Worm (Caenorhabditis elegans) whole organism, midembryonic: Measurements from ENCODE around the gene kcnl-4.

ENCODE experiments used
- T22C8.4 ChIP-seq: fragments of 200-800 bp; sonication (Bioruptor generic); IDR thresholded peaks from 2 replicates; pipeline ENCODE4 v1.3.6; 2022; ENCODE audit warnings: missing genetic modification characterization, missing compliant biosample characterization
- cog-1 ChIP-seq: sonication (generic microtip); optimal IDR thresholded peaks from 2 replicates; lab custom pipeline; 2016; ENCODE audit warnings: missing genetic modification characterization, missing compliant biosample characterization
- flt-1 ChIP-seq: fragments of 200-800 bp; sonication (Bioruptor generic); IDR thresholded peaks from 2 replicates; pipeline ENCODE4 v1.3.6; 2022; ENCODE audit warnings: missing genetic modification characterization, missing compliant biosample characterization
- klf-2 ChIP-seq: fragments of 200-800 bp; sonication (Bioruptor generic); conservative IDR thresholded peaks from 2 replicates; pipeline ENCODE4 v1.3.6; 2022; ENCODE audit warnings: missing genetic modification reagents, missing genetic modification characterization, missing compliant biosample characterization
- med-1 ChIP-seq: sonication (generic microtip); optimal IDR thresholded peaks from 2 replicates; lab custom pipeline; 2017; ENCODE audit warnings: missing genetic modification characterization, mild to moderate bottlenecking, missing compliant biosample characterization, antibody characterized with exemption, missing genetic modification reagents; ENCODE audit not compliant: insufficient read depth
- tab-1 ChIP-seq: fragments of 200-800 bp; sonication (Bioruptor generic); IDR thresholded peaks from 2 replicates; pipeline ENCODE4 v1.3.6; 2022; ENCODE audit warnings: missing genetic modification characterization, missing compliant biosample characterization
- ztf-23 ChIP-seq: fragments of 200-800 bp; sonication (Bioruptor generic); IDR thresholded peaks from 2 replicates; pipeline ENCODE4 v1.3.6; 2022; ENCODE audit warnings: missing genetic modification reagents, missing genetic modification characterization, missing compliant biosample characterization

- TF ChIP-seq ztf-23 (no peak), klf-2 (GFP tag; lab: Robert Waterston, UW) (no peak), tab-1 (no peak), flt-1 (GFP tag; lab: Robert Waterston, UW) (no peak), cog-1 (tag; lab: Kevin White, UChicago) (no peak), med-1 (GFP tag; lab: Kevin White, UChicago) (no peak), T22C8.4 (GFP tag; lab: Robert Waterston, UW) (no peak)
Observed at ce11 chrV:14546569-14546968, 15.7 kb downstream of the kcnl-4 start, which contains the start of gene C53A5.13.
